Worm (Caenorhabditis elegans): Measurements from ENCODE around the gene ZK637.4.
A peak's percentile ranks its signal among the peaks of the same experiment; 100 is the strongest.

ZK637.4 gene

ce11 chrIII:8933696-8934095, 40.1 kb downstream of the ZK637.4 start:
- TF ChIP-seq ceh-63 (GFP tag; optimal IDR thresholded peaks at IDR 0.05) (no peak), lin-14 (GFP tag; optimal IDR thresholded peaks at IDR 0.05) (peak; percentile 54), fkh-8 (tag; optimal IDR thresholded peaks at IDR 0.05) (no peak), grh-1 (GFP tag; IDR thresholded peaks at IDR 0.05) (no peak), rnt-1 (tag; optimal IDR thresholded peaks at IDR 0.05) (no peak), ceh-82 (tag; optimal IDR thresholded peaks at IDR 0.05) (peak in 1 of 3 experiments; percentile 14), snpc-4 (tag; optimal IDR thresholded peaks at IDR 0.05) (no peak), lsy-2 (tag; optimal IDR thresholded peaks at IDR 0.05) (peak in 1 of 2 experiments; percentile 21), efl-3 (GFP tag; optimal IDR thresholded peaks at IDR 0.05) (no peak), nhr-71 (tag; optimal IDR thresholded peaks at IDR 0.05) (peak; percentile 0), C34B4.2 (tag; optimal IDR thresholded peaks at IDR 0.05) (no peak), ztf-4 (tag; optimal IDR thresholded peaks at IDR 0.05) (no peak)

ce11 chrIII:8934378-8934777, 40.8 kb downstream of the ZK637.4 start:
- TF ChIP-seq xbp-1 (tag; optimal IDR thresholded peaks at IDR 0.05) (no peak), efl-1 (optimal IDR thresholded peaks at IDR 0.05) (no peak), efl-1 (GFP tag; optimal IDR thresholded peaks at IDR 0.05 in 1 of 2) (peak in 1 of 2 experiments; percentile 91)

- TF ChIP-seq snpc-4 (tag; optimal IDR thresholded peaks at IDR 0.05) (peak; percentile 52), nhr-12 (tag; optimal IDR thresholded peaks at IDR 0.05) (no peak), unc-30 (tag; optimal IDR thresholded peaks at IDR 0.05) (no peak), ets-5 (GFP tag; IDR thresholded peaks at IDR 0.05) (no peak), ceh-90 (tag; optimal IDR thresholded peaks at IDR 0.05) (no peak), elt-3 (tag; optimal IDR thresholded peaks at IDR 0.05) (peak in 2 of 6 experiments; percentile 4 to 11), sup-37 (GFP tag; optimal IDR thresholded peaks at IDR 0.05) (no peak), fos-1 (tag; optimal IDR thresholded peaks at IDR 0.05) (peak; percentile 16), irx-1 (tag; optimal IDR thresholded peaks at IDR 0.05) (peak; percentile 60), jun-1 (tag; optimal IDR thresholded peaks at IDR 0.05) (peak; percentile 36), nhr-71 (tag; optimal IDR thresholded peaks at IDR 0.05) (peak; percentile 83), rnt-1 (tag; optimal IDR thresholded peaks at IDR 0.05) (peak; percentile 86), elt-2 (tag; optimal IDR thresholded peaks at IDR 0.05) (peak; percentile 50), egl-27 (tag; optimal IDR thresholded peaks at IDR 0.05) (no peak), Y116A8C.19 (tag; optimal IDR thresholded peaks at IDR 0.05; ENCODE audit: borderline replicate concordance) (no peak), hlh-17 (GFP tag; optimal IDR thresholded peaks at IDR 0.05; ENCODE audit: borderline replicate concordance) (no peak), unc-62 (GFP tag; optimal IDR thresholded peaks at IDR 0.05) (no peak), ceh-88 (GFP tag; IDR thresholded peaks at IDR 0.05) (peak; percentile 32; the same call in 1 of the 2 replicates), nhr-47 (tag; optimal IDR thresholded peaks at IDR 0.05) (peak; percentile 83), fkh-8 (tag; optimal IDR thresholded peaks at IDR 0.05) (peak; percentile 68), lin-15B (tag; optimal IDR thresholded peaks at IDR 0.05) (no peak), pax-3 (tag; optimal IDR thresholded peaks at IDR 0.05) (peak; percentile 33), snu-23 (GFP tag; optimal IDR thresholded peaks at IDR 0.05) (peak; percentile 86), efl-1 (optimal IDR thresholded peaks at IDR 0.05) (peak; percentile 55 to 71), efl-1 (GFP tag; optimal IDR thresholded peaks at IDR 0.05 in 1 of 2) (peak; percentile 47 to 97), pag-3 (tag; optimal IDR thresholded peaks at IDR 0.05; ENCODE audit: borderline replicate concordance, insufficient read depth) (peak; percentile 68), nhr-85 (tag) (peak; percentile 7), grh-1 (GFP tag; IDR thresholded peaks at IDR 0.05) (no peak), hpl-2 (GFP tag; optimal IDR thresholded peaks at IDR 0.05) (no peak), mdl-1 (tag; optimal IDR thresholded peaks at IDR 0.05) (peak in 1 of 2 experiments; percentile 82), unc-86 (tag; optimal IDR thresholded peaks at IDR 0.05) (peak; percentile 61), lin-14 (GFP tag; optimal IDR thresholded peaks at IDR 0.05) (peak; percentile 77), nhr-84 (tag; optimal IDR thresholded peaks at IDR 0.05) (no peak), C34B4.2 (tag; optimal IDR thresholded peaks at IDR 0.05) (no peak), ces-1 (GFP tag; optimal IDR thresholded peaks at IDR 0.05) (no peak), ceh-8 (GFP tag; optimal IDR thresholded peaks at IDR 0.05) (peak; percentile 9), zag-1 (tag; optimal IDR thresholded peaks at IDR 0.05) (peak; percentile 7), aha-1 (tag; optimal IDR thresholded peaks at IDR 0.05) (no peak), fkh-10 (GFP tag; optimal IDR thresholded peaks at IDR 0.05) (no peak), vab-15 (tag; optimal IDR thresholded peaks at IDR 0.05) (no peak), pqm-1 (tag; optimal IDR thresholded peaks at IDR 0.05) (no peak)
Measured at ce11 chrIII:8937571-8937970, 44.0 kb downstream of the ZK637.4 start.

All from whole organism, L1 larva.